Worm (Caenorhabditis elegans) whole organism, midembryonic: ENCODE results near the gene rps-5.
"Not testable (repeated sequence)": the region's sequence is repeated elsewhere in the genome, so short reads cannot be mapped to it uniquely, and the experiment has no call there.

ENCODE experiments used
- T22C8.4 ChIP-seq: fragments of 200-800 bp; sonication (Bioruptor generic); IDR thresholded peaks from 2 replicates; pipeline ENCODE4 v1.3.6; 2022; ENCODE audit warnings: missing genetic modification characterization, missing compliant biosample characterization
- cog-1 ChIP-seq: sonication (generic microtip); optimal IDR thresholded peaks from 2 replicates; lab custom pipeline; 2016; ENCODE audit warnings: missing genetic modification characterization, missing compliant biosample characterization
- flt-1 ChIP-seq: fragments of 200-800 bp; sonication (Bioruptor generic); IDR thresholded peaks from 2 replicates; pipeline ENCODE4 v1.3.6; 2022; ENCODE audit warnings: missing genetic modification characterization, missing compliant biosample characterization
- klf-2 ChIP-seq: fragments of 200-800 bp; sonication (Bioruptor generic); conservative IDR thresholded peaks from 2 replicates; pipeline ENCODE4 v1.3.6; 2022; ENCODE audit warnings: missing genetic modification reagents, missing genetic modification characterization, missing compliant biosample characterization
- med-1 ChIP-seq: sonication (generic microtip); optimal IDR thresholded peaks from 2 replicates; lab custom pipeline; 2017; ENCODE audit warnings: missing genetic modification characterization, mild to moderate bottlenecking, missing compliant biosample characterization, antibody characterized with exemption, missing genetic modification reagents; ENCODE audit not compliant: insufficient read depth
- ref-1 ChIP-seq: fragments of 200-800 bp; sonication (Bioruptor generic); conservative IDR thresholded peaks from 2 replicates; pipeline ENCODE4 v1.3.6; 2022; ENCODE audit warnings: missing genetic modification reagents, missing genetic modification characterization, missing compliant biosample characterization
- tab-1 ChIP-seq: fragments of 200-800 bp; sonication (Bioruptor generic); IDR thresholded peaks from 2 replicates; pipeline ENCODE4 v1.3.6; 2022; ENCODE audit warnings: missing genetic modification characterization, missing compliant biosample characterization
- ztf-23 ChIP-seq: fragments of 200-800 bp; sonication (Bioruptor generic); IDR thresholded peaks from 2 replicates; pipeline ENCODE4 v1.3.6; 2022; ENCODE audit warnings: missing genetic modification reagents, missing genetic modification characterization, missing compliant biosample characterization
- ztf-29 ChIP-seq: fragments of 200-800 bp; sonication (Bioruptor generic); IDR thresholded peaks from 2 replicates; pipeline ENCODE4 v1.3.6; 2022; ENCODE audit warnings: missing genetic modification reagents, missing genetic modification characterization, missing compliant biosample characterization

Gene rps-5

DNA sequence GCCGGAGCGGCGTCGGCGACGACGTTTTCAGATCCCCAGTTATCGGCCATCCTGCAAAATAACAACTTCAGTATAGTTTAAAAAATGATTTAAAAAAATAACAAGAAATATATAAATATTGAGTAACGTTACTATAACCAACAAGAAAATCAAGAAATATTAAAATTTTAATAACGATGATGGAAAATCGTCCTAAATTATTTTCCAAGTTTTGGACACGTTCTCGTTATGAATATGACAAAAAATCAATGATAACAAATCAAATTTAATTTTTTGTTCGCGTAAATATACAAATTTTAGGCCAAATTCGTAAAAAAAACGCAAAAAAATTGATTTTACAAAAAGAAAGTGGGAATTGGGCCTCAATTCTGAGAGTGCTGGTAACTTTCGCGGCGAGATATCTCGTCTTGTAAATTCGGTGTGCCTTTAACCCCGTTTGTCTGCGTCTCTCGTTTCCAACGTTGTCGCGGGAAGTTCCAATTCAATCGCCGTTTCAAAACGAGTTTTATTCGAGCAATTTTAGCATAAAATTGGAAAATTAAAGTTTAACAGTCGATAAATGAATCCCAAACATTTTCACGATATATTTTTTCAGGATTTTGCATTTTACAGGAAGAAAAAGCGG, at the start of gene rps-5:
Gene rps-5, minus strand, starts transcription at position 51 of the 625 bp plus-strand sequence.
- TF ChIP-seq T22C8.4 (GFP tag; lab: Robert Waterston, UW) (no peak), med-1 (GFP tag; lab: Kevin White, UChicago) (no peak), ref-1 (GFP tag; lab: Robert Waterston, UW) (no peak), flt-1 (GFP tag; lab: Robert Waterston, UW) (no peak), tab-1 (GFP tag; lab: Robert Waterston, UW) (no peak), ztf-23 (GFP tag; lab: Robert Waterston, UW) (no peak), klf-2 (no peak), cog-1 (tag; lab: Kevin White, UChicago) (no peak)

DNA sequence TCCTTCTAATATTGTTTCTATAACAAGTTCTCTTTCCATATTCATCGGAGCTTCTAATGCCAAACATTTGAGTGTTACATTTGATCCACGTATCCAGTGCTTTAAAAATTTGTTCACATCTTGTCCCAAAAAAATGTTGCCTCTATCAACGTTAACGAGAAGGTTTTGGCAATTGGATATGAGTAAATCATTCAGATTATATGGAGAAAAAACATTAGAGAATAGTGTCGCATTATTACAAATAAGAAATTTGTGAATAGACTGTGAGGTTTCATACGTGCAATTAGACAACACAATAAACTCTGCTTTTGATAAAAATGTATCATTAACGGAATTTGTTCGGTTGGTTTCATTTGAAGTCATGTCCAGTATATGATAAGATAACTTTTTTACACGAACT, 49.0 kb upstream of the rps-5 start, which contains the start of gene mboa-4:
Gene mboa-4, minus strand, starts transcription at position 101 of the 400 bp plus-strand sequence.
- TF ChIP-seq med-1 (GFP tag; lab: Kevin White, UChicago) (no peak), cog-1 (tag; lab: Kevin White, UChicago) (no peak), flt-1 (GFP tag; lab: Robert Waterston, UW) (no peak), klf-2 (no peak)

DNA sequence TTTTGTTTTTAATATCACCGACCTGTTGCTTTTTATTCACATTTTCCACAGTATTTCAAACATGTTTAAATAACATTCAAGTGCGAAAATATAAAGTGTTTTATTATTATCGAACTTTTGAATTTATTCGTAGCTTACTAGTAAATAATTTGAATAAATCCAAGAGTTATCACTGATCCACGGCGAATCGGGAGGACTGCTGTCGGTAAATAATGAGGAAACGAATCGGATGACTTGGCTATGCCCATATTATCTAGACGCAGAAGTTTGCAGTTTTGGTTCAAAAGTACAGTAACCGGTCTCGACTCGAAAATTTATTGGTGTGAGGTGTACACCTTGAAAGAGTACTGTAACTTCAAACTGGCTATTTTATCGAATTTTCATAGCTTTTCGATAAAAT, 45.7 kb upstream of the rps-5 start:
- no peak for TF ChIP-seq ztf-29 (GFP tag; lab: Robert Waterston, UW)
- no peak for TF ChIP-seq ref-1 (GFP tag; lab: Robert Waterston, UW)
- no peak for TF ChIP-seq cog-1 (tag; lab: Kevin White, UChicago)
- TF ChIP-seq T22C8.4 (GFP tag; lab: Robert Waterston, UW), result no peak
- no peak for TF ChIP-seq flt-1 (GFP tag; lab: Robert Waterston, UW)

DNA sequence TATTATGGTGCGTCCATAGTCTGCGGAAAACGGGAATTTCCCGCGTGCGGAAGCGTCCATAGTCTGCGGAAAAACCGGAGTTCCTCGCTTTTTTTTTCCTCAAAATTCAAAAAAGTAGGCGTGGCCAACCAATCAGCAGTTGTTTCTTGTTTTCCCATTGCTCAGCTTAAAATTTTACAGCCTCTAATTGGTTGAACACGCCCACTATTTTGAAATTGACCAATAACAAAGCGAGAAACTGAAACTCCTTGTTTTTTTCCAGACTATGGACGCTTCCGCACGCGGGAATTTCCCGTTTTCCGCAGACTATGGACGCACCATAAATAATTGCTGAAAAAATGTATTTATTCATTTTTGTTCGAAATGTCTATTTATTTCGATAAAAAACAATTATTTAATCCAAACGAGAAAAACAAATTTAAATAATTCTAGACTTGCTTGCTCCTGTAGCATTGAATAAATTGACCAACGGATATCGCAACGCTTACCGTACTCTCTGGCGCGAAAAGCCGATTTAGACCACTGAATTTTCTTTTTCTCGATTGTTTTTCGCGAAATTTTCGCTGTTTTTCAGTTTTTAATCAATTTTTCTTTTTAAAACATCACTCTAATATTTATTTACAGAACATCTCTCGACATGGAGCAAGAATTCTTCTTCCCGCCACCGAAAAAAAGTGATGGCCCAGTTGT, 43.7 kb upstream of the rps-5 start, which contains the start of gene C08F8.3:
Gene C08F8.3, plus strand, starts transcription at position 620 of the 690 bp plus-strand sequence.
- not testable (repeated sequence) for TF ChIP-seq ztf-29 (GFP tag; lab: Robert Waterston, UW); T22C8.4 (GFP tag; lab: Robert Waterston, UW); cog-1 (tag; lab: Kevin White, UChicago)

DNA sequence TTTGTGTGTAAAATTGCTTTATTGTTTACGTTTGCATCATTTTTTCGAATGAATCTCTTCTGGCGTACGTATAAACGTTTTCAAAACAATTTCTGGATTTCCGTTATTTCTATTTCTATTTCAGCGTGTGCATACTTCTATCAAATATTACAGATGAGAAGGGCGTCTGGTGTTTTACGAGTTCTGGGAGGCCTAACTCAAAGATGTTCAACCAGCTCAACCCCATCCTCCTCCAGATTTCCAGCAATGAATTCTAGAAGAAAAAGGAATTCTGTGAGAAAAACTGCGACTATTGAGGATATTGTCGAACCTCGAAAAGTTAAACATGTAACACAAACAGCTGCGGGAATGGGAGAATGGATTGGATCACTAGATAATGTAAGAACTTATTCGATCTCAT, 40.0 kb upstream of the rps-5 start, which contains the start of gene C08F8.2:
Gene C08F8.2, plus strand, starts transcription at position 154 of the 400 bp plus-strand sequence.
- TF ChIP-seq cog-1 (tag; lab: Kevin White, UChicago), result no peak
- TF ChIP-seq flt-1 (GFP tag; lab: Robert Waterston, UW), result no peak
- no peak for TF ChIP-seq ref-1 (GFP tag; lab: Robert Waterston, UW)
- no peak for TF ChIP-seq T22C8.4 (GFP tag; lab: Robert Waterston, UW)
- no peak for TF ChIP-seq ztf-23 (GFP tag; lab: Robert Waterston, UW)
- TF ChIP-seq tab-1 (GFP tag; lab: Robert Waterston, UW), result no peak
- TF ChIP-seq med-1 (GFP tag; lab: Kevin White, UChicago), result no peak
- no peak for TF ChIP-seq klf-2
- no peak for TF ChIP-seq ztf-29 (GFP tag; lab: Robert Waterston, UW)

DNA sequence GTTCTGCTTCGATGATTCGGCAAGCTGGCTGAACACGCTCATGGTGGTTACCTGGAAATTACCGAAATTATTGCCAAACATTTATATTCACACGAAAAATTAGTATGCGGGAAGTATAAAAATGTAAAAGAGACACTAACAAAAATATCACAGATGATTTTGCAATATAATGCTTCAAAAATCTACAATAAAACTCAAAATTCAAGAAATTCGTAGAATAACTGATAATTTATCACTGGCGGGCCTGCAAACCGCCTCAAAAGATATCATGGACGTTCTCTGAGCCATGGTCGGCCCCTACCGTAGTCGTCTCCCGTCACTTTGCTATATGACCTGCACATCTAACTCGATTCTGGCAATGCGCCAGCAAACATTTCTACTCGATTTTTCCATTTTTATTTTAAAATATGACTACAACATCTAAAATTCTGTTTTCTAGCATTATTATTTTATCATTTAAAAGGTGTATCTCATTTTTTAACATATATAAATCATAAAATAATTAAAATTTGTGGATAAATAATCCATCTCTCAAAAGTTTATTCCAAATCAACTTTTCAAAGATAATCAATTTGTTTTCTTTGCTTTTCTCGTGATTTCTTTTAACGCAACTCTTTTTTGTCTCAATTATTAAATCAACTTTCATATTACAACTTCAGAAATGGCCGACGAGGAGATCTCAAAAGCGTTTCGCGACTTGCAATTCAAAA, 38.8 kb upstream of the rps-5 start, which contains the start of the genes F01G4.6 and pfd-1:
Gene F01G4.6, minus strand, starts transcription at position 51 of the 710 bp plus-strand sequence.
Gene pfd-1, plus strand, starts transcription at position 660 of the 710 bp plus-strand sequence.
- TF ChIP-seq ztf-23 (GFP tag; lab: Robert Waterston, UW), result peak; percentile 68
- no peak for TF ChIP-seq ref-1 (GFP tag; lab: Robert Waterston, UW)
- no peak for TF ChIP-seq tab-1 (GFP tag; lab: Robert Waterston, UW)
- TF ChIP-seq klf-2, result no peak
- TF ChIP-seq flt-1 (GFP tag; lab: Robert Waterston, UW), result 0 out of 2 replicates have a peak, but pooled peaks have one; percentile 39
- TF ChIP-seq ztf-29 (GFP tag; lab: Robert Waterston, UW), result no peak
- TF ChIP-seq cog-1 (tag; lab: Kevin White, UChicago), result no peak
- no peak for TF ChIP-seq T22C8.4 (GFP tag; lab: Robert Waterston, UW)
- TF ChIP-seq med-1 (GFP tag; lab: Kevin White, UChicago), result no peak

DNA sequence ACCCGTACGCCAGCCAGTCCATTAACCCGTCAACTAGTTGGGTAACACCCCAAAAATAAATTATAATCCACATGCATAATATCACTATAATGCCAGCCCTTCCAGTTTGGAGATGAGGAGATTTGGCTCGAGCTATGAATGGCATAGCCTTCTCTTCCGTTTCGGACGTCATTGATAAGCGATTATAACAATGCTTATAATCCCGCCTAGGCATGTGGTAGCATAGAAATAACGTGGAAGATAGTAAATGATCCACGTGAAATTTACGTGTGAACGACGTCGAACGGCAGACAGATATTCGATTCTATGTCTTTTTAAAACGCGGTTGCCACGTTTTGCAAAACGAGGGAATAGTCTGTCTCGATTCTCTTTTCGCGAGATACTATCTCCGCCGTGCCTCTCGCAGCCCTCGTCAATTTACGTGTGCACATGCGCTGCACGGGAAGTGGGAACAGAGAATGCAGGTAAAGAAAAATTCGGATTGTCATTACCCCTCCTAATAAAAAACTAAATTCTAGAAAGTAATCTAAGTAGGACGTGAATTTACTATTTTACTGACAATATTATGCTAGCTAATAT, 38.0 kb upstream of the rps-5 start:
- TF ChIP-seq flt-1 (GFP tag; lab: Robert Waterston, UW), result 0 out of 2 replicates have a peak, but pooled peaks have one; percentile 7
- no peak for TF ChIP-seq tab-1 (GFP tag; lab: Robert Waterston, UW)
- no peak for TF ChIP-seq med-1 (GFP tag; lab: Kevin White, UChicago)

DNA sequence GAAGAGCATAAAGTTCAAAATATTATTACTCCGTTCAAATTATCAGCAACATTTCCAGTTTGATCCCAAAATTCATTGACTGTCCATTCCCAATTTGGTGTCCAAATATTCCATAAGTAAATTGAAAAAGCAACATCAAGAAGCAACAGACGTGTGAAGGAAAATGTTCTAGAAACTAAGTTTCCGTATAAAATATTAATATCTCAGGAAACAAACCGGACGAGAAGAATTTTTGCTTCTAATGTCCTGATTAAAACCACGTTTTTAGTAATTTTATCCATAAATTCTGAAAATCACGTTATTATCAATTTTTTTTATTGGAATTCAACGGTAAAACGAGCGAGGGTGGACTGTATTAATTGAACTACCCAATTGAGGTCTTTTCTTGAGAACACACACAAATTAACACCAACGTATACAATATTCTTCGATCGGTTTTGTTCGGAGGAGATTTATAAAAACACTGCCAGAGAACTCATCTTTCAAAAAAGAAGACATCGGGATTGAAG, 36.2 kb upstream of the rps-5 start, which contains the start of gene pigq-1:
Gene pigq-1, minus strand, starts transcription at position 286 of the 509 bp plus-strand sequence.
- TF ChIP-seq ref-1 (GFP tag; lab: Robert Waterston, UW) (no peak), ztf-29 (GFP tag; lab: Robert Waterston, UW) (no peak), T22C8.4 (GFP tag; lab: Robert Waterston, UW) (no peak), cog-1 (tag; lab: Kevin White, UChicago) (no peak), ztf-23 (GFP tag; lab: Robert Waterston, UW) (no peak), flt-1 (GFP tag; lab: Robert Waterston, UW) (no peak), klf-2 (no peak), tab-1 (GFP tag; lab: Robert Waterston, UW) (no peak), med-1 (GFP tag; lab: Kevin White, UChicago) (no peak)
